Worm (Caenorhabditis elegans): ENCODE data around the gene T22D1.5.

DNA sequence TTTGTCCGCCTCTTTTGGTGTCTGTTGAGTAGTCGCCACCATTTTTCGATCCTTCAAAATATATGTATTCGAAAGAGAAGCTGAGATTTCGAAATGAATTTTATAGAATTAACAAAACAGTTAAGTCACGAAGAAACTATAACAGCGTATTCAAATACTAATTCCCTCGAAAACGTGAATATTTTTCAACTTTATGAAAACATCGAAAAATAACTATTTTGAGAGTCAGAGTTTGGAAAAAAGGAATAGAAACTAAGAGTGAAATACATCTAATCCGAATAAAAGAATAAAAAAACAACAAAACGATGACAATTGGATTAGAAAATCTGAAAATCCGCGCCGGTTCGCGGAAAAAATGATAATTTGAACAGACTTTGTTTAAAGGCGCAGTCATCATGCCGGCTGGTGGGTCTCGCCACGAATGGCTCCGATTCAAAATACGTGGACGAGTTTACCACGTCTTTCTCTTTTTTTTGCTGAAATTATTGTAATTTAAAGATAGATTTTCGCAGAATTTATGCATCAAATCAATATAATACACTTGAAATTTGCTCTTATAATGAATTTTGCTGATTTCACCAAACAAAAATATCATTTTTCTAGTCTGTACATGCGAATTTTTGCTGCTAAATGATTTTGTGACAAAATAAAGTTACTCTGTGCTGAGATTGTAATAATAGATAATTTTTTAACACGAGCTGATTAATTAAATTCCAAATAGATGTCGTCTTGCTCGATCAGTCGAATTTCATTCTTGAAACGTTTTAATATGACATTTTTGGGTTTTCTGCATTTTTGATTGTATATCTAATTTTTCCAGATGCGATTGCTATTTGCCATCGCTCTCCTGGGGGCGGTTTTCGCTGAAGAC is 6.3 kb downstream of the T22D1.5 start, which contains the start of the genes rpn-1 and ribo-1:
- TF ChIP-seq peb-1 (tag; optimal IDR thresholded peaks at IDR 0.05), result no peak
- no peak for TF ChIP-seq unc-39 (tag; optimal IDR thresholded peaks at IDR 0.05)
- TF ChIP-seq fos-1 (tag; optimal IDR thresholded peaks at IDR 0.05), result no peak
- TF ChIP-seq nhr-12 (tag; optimal IDR thresholded peaks at IDR 0.05), result no peak
- TF ChIP-seq F13H6.1 (tag; optimal IDR thresholded peaks at IDR 0.05), result no peak
- TF ChIP-seq elt-3 (tag; optimal IDR thresholded peaks at IDR 0.05), result no peak
- TF ChIP-seq ztf-4 (tag; optimal IDR thresholded peaks at IDR 0.05), result no peak
- no peak for TF ChIP-seq nhr-11 (tag; optimal IDR thresholded peaks at IDR 0.05)
- TF ChIP-seq ama-1 (optimal IDR thresholded peaks at IDR 0.05), result no peak
- TF ChIP-seq elt-1 (tag; optimal IDR thresholded peaks at IDR 0.05), result no peak
- no peak for TF ChIP-seq ztf-11 (tag; optimal IDR thresholded peaks at IDR 0.05)
- TF ChIP-seq nhr-25 (tag; optimal IDR thresholded peaks at IDR 0.05), result peak; percentile 12
- no peak for TF ChIP-seq gmeb-1 (tag; optimal IDR thresholded peaks at IDR 0.05)
- TF ChIP-seq snpc-4 (tag; optimal IDR thresholded peaks at IDR 0.05), result peak; percentile 5
